Fruit fly (Drosophila melanogaster): ENCODE data around the gene Ac76E.

Ac76E gene

DNA sequence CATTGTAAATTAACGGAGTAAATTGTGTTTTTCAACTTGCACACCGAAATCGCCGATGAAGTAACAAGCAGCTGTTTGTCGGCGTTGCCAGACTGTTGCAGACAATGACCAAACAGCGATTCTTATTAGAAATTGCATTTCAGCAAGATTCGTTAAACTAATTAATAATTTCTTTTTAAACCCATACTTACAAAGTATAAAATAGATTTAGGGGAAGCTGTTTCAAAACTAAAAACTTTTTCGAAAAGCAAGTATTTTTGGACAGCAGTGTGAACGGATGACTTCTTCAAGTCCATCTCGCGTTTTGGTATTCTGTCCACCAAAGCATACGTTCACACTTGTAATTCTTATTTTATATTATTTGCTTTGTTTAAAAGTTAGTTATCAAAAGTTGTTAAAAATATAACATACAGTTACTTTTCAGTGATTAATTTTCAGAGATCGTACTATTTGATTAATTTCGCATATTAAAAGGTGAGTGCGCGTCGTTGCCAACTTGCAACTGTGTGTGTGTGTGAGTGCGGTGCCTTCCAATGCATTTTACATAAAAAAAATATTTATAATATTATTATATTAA is 10.6 kb upstream of the Ac76E start, which contains the start of the genes CG8004 and RhoGDI (continued):
- no peak for TF ChIP-seq ss (GFP tag; optimal IDR thresholded peaks at IDR 0.05)
- peak; percentile 76 for TF ChIP-seq Hr4 (GFP tag; optimal IDR thresholded peaks at IDR 0.05)
- no peak for TF ChIP-seq Ets96B (tag; optimal IDR thresholded peaks at IDR 0.05)
- TF ChIP-seq pdm3 (GFP tag; optimal IDR thresholded peaks at IDR 0.05), result peak; percentile 78
- peak; percentile 75 for TF ChIP-seq Smox (GFP tag; optimal IDR thresholded peaks at IDR 0.05)
- no peak for TF ChIP-seq dsx (GFP tag; optimal IDR thresholded peaks at IDR 0.05; ENCODE audit: poor library complexity, severe bottlenecking)
- TF ChIP-seq svp (GFP tag), result peak; percentile 87
- peak; percentile 22 for TF ChIP-seq net (GFP tag; optimal IDR thresholded peaks at IDR 0.05)
- peak; percentile 56 for TF ChIP-seq CG10631 (GFP tag; optimal IDR thresholded peaks at IDR 0.05)
- TF ChIP-seq cyc (GFP tag; optimal IDR thresholded peaks at IDR 0.05), result peak; percentile 53
- TF ChIP-seq CG16779 (tag; optimal IDR thresholded peaks at IDR 0.05), result no peak
- peak; percentile 67 for TF ChIP-seq achi (GFP tag; optimal IDR thresholded peaks at IDR 0.05)
- TF ChIP-seq Hr38 (GFP tag; optimal IDR thresholded peaks at IDR 0.05), result no peak
- peak; percentile 7 for TF ChIP-seq CG34406 (GFP tag; optimal IDR thresholded peaks at IDR 0.05)
- peak; percentile 69 for TF ChIP-seq Hr39 (GFP tag; optimal IDR thresholded peaks at IDR 0.05)
- TF ChIP-seq Eip78C (GFP tag), result peak; percentile 72
- no peak for TF ChIP-seq CG6854 (GFP tag; optimal IDR thresholded peaks at IDR 0.05)

DNA sequence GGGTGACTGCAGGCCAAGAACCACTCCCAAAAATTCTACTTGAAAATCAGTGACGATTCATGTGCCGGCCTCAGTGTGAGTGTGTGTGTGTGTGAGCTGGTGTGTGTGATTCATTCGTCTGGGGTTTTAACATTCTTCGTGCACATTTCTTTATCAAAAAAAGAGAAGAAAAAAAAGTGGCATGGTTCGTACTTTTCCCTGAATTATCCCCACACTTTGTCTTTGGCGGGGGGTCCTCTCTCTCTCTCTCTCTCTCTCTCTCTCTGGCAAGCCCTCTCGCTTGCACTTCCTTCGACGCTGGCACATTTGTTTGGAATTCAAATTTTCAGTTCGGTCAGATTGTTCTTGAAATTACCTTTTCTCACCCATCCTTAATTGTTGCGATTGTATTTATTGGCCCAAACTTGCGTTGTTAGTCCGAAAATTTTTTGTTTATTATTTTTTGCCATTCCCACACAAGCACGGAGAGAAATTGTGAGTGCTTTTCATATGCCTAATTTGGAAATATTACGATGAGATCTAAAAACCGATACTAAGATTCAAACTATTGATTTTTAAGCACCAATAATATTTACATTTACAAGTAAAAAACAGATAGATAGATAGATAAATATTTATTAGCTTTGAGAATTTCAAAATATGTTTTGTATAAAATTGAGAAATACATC is 9.9 kb upstream of the Ac76E start:
- no peak for TF ChIP-seq Sox102F (GFP tag; optimal IDR thresholded peaks at IDR 0.05)
- TF ChIP-seq lz (GFP tag; optimal IDR thresholded peaks at IDR 0.05), result peak; percentile 34
- TF ChIP-seq Eip75B (GFP tag; optimal IDR thresholded peaks at IDR 0.05), result peak; percentile 9
- no peak for TF ChIP-seq Ets21C (GFP tag; optimal IDR thresholded peaks at IDR 0.05)
- no peak for TF ChIP-seq CG6792 (GFP tag; optimal IDR thresholded peaks at IDR 0.05)
- TF ChIP-seq svp (GFP tag), result peak; percentile 38
- peak; percentile 20 for TF ChIP-seq CG3919 (GFP tag; optimal IDR thresholded peaks at IDR 0.05)
- TF ChIP-seq CG6808 (GFP tag; optimal IDR thresholded peaks at IDR 0.05), result no peak
- TF ChIP-seq Smox (GFP tag; optimal IDR thresholded peaks at IDR 0.05), result peak; percentile 48
- TF ChIP-seq Sox15 (GFP tag; optimal IDR thresholded peaks at IDR 0.05), result no peak
- TF ChIP-seq OdsH (GFP tag; optimal IDR thresholded peaks at IDR 0.05), result peak; percentile 36
- no peak for TF ChIP-seq CG8319 (GFP tag; optimal IDR thresholded peaks at IDR 0.05)
- TF ChIP-seq CG1621 (tag; optimal IDR thresholded peaks at IDR 0.05), result no peak
- TF ChIP-seq CG32006 (GFP tag; optimal IDR thresholded peaks at IDR 0.05), result peak; percentile 16
- 0 out of 2 replicates have a peak, but pooled peaks have one; percentile 10 for TF ChIP-seq CG15336 (GFP tag; IDR thresholded peaks at IDR 0.05)
- TF ChIP-seq spab (GFP tag; optimal IDR thresholded peaks at IDR 0.05), result no peak
- TF ChIP-seq Hr4 (GFP tag; optimal IDR thresholded peaks at IDR 0.05), result peak; percentile 60
- TF ChIP-seq CG8119 (GFP tag; IDR thresholded peaks at IDR 0.05), result no peak
- peak; percentile 3 for TF ChIP-seq net (GFP tag; optimal IDR thresholded peaks at IDR 0.05)
- TF ChIP-seq Hr39 (GFP tag; optimal IDR thresholded peaks at IDR 0.05), result peak; percentile 35
- TF ChIP-seq CG10669 (GFP tag; optimal IDR thresholded peaks at IDR 0.05), result peak; percentile 11
- TF ChIP-seq Lpt (GFP tag; optimal IDR thresholded peaks at IDR 0.05), result peak; percentile 33
- TF ChIP-seq CG3032 (tag; optimal IDR thresholded peaks at IDR 0.05), result no peak
- no peak for TF ChIP-seq fkh (GFP tag; optimal IDR thresholded peaks at IDR 0.05)
- no peak for TF ChIP-seq Eip93F (GFP tag; optimal IDR thresholded peaks at IDR 0.05)
- TF ChIP-seq CG10631 (GFP tag; optimal IDR thresholded peaks at IDR 0.05), result no peak
- peak; percentile 5 for TF ChIP-seq cyc (GFP tag; optimal IDR thresholded peaks at IDR 0.05)
- peak; percentile 32 for TF ChIP-seq CG16779 (tag; optimal IDR thresholded peaks at IDR 0.05)
- peak; percentile 45 to 55 for TF ChIP-seq ss (GFP tag; optimal IDR thresholded peaks at IDR 0.05)
- TF ChIP-seq fd59A (GFP tag; optimal IDR thresholded peaks at IDR 0.05), result no peak
- peak; percentile 32 for TF ChIP-seq CG34406 (GFP tag; optimal IDR thresholded peaks at IDR 0.05)
- no peak for TF ChIP-seq CG11294 (GFP tag; IDR thresholded peaks at IDR 0.05)
- TF ChIP-seq CG6163 (GFP tag; IDR thresholded peaks at IDR 0.05), result peak; percentile 73; the same call in 2 of the 3 replicates
- peak; percentile 45 for TF ChIP-seq pdm3 (GFP tag; optimal IDR thresholded peaks at IDR 0.05)
- no peak for TF ChIP-seq CG11762 (GFP tag; optimal IDR thresholded peaks at IDR 0.05; ENCODE audit: insufficient read depth)
- TF ChIP-seq CG7368 (GFP tag; optimal IDR thresholded peaks at IDR 0.05), result peak; percentile 17
- no peak for TF ChIP-seq fd85E (GFP tag; optimal IDR thresholded peaks at IDR 0.05)
- TF ChIP-seq CG4318 (GFP tag; optimal IDR thresholded peaks at IDR 0.05), result no peak
- peak; percentile 33 for TF ChIP-seq Blimp-1 (GFP tag; optimal IDR thresholded peaks at IDR 0.05)
- TF ChIP-seq dsx (GFP tag; optimal IDR thresholded peaks at IDR 0.05; ENCODE audit: poor library complexity, severe bottlenecking), result peak; percentile 82
- peak; percentile 35 for TF ChIP-seq topi (GFP tag; optimal IDR thresholded peaks at IDR 0.05)

All from whole organism, prepupa.